Worm (Caenorhabditis elegans) whole organism, young adult: ENCODE results near the gene smk-1.
A peak's percentile ranks its signal among the peaks of the same experiment; 100 is the strongest.
"Not testable (repeated sequence)": the region's sequence is repeated elsewhere in the genome, so short reads cannot be mapped to it uniquely, and the experiment has no call there.

Source experiments
- B0261.1 ChIP-seq: sonication (generic microtip); optimal IDR thresholded peaks from 2 replicates; lab custom pipeline; 2016; ENCODE audit warnings: mild to moderate bottlenecking, missing genetic modification characterization, moderate library complexity, missing compliant biosample characterization
- F22D6.2 ChIP-seq: sonication (generic microtip); optimal IDR thresholded peaks from 2 replicates; lab custom pipeline; 2016; ENCODE audit warnings: mild to moderate bottlenecking, missing genetic modification characterization, missing compliant biosample characterization
- F49E8.2 ChIP-seq: sonication (generic microtip); optimal IDR thresholded peaks from 3 replicates; lab custom pipeline; 2017; ENCODE audit warnings: missing genetic modification characterization, mild to moderate bottlenecking, missing compliant biosample characterization, antibody characterized with exemption, moderate library complexity; ENCODE audit not compliant: insufficient read depth
- F52B5.7 ChIP-seq: sonication (generic microtip); optimal IDR thresholded peaks from 2 replicates; lab custom pipeline; 2016; ENCODE audit warnings: mild to moderate bottlenecking, missing genetic modification characterization, missing compliant biosample characterization
- F57A8.1 ChIP-seq: fragments of 200-800 bp; sonication (Bioruptor generic); optimal IDR thresholded peaks from 2 replicates; lab custom pipeline; 2018; ENCODE audit warnings: mild to moderate bottlenecking, missing genetic modification characterization, moderate library complexity, missing compliant biosample characterization
- F57C9.4 ChIP-seq: sonication (generic microtip); optimal IDR thresholded peaks from 2 replicates; lab custom pipeline; 2017; ENCODE audit warnings: mild to moderate bottlenecking, missing genetic modification characterization, missing compliant biosample characterization
- K12H6.12 ChIP-seq: fragments of 200-800 bp; sonication (Bioruptor generic); optimal IDR thresholded peaks from 2 replicates; lab custom pipeline; 2018; ENCODE audit warnings: mild to moderate bottlenecking, missing genetic modification characterization, missing compliant biosample characterization
- T07F8.4 ChIP-seq: sonication (generic microtip); optimal IDR thresholded peaks from 2 replicates; lab custom pipeline; 2016; ENCODE audit warnings: mild to moderate bottlenecking, missing genetic modification characterization, moderate library complexity, missing compliant biosample characterization
- Y79H2A.3 ChIP-seq: fragments of 200-800 bp; sonication (Bioruptor generic); conservative IDR thresholded peaks from 2 replicates; pipeline ENCODE4 v1.3.6; 2022; ENCODE audit warnings: missing genetic modification reagents, missing genetic modification characterization, missing compliant biosample characterization
- attf-3 ChIP-seq: fragments of 200-800 bp; sonication (Bioruptor generic); conservative IDR thresholded peaks from 2 replicates; pipeline ENCODE4 v1.3.6; 2022; ENCODE audit warnings: missing genetic modification reagents, missing genetic modification characterization, missing compliant biosample characterization
- attf-5 ChIP-seq: fragments of 200-800 bp; sonication (Bioruptor generic); optimal IDR thresholded peaks from 2 replicates; lab custom pipeline; 2018; ENCODE audit warnings: mild to moderate bottlenecking, missing genetic modification characterization, missing compliant biosample characterization
- bed-2 ChIP-seq: fragments of 200-800 bp; sonication (Bioruptor generic); IDR thresholded peaks from 2 replicates; pipeline ENCODE4 v1.3.6; 2022; ENCODE audit warnings: missing genetic modification reagents, missing genetic modification characterization, missing compliant biosample characterization
- cebp-1 ChIP-seq, 2 experiments: fragments of 200-800 bp in 1 of 2; sonication (Bioruptor generic) in 1 of 2; sonication (generic microtip) in 1 of 2; IDR thresholded peaks in 1 of 2; optimal IDR thresholded peaks in 1 of 2; 2 replicates each; pipeline versions ENCODE4 v1.3.6 to Lab custom; 2017 to 2022; ENCODE audit warnings: missing compliant biosample characterization in 2 of 2, missing genetic modification characterization in 2 of 2, mild to moderate bottlenecking in 1 of 2, missing genetic modification reagents in 1 of 2, moderate library complexity in 1 of 2
- ceh-100 ChIP-seq: fragments of 200-800 bp; sonication (Bioruptor generic); IDR thresholded peaks from 2 replicates; pipeline ENCODE4 v1.3.6; 2022; ENCODE audit warnings: missing genetic modification reagents, missing genetic modification characterization, missing compliant biosample characterization
- ceh-27 ChIP-seq: fragments of 200-800 bp; sonication (Bioruptor generic); optimal IDR thresholded peaks from 2 replicates; lab custom pipeline; 2018; ENCODE audit warnings: mild to moderate bottlenecking, missing genetic modification characterization, moderate library complexity, missing compliant biosample characterization
- ceh-91 ChIP-seq: fragments of 200-800 bp; sonication (Bioruptor generic); IDR thresholded peaks from 2 replicates; pipeline ENCODE4 v1.3.6; 2022; ENCODE audit warnings: missing genetic modification reagents, missing genetic modification characterization, missing compliant biosample characterization
- chd-7 ChIP-seq: sonication (generic microtip); optimal IDR thresholded peaks from 2 replicates; lab custom pipeline; 2016; ENCODE audit warnings: mild to moderate bottlenecking, missing genetic modification characterization, moderate library complexity, missing compliant biosample characterization
- die-1 ChIP-seq: sonication (generic microtip); optimal IDR thresholded peaks from 2 replicates; lab custom pipeline; 2016; ENCODE audit warnings: missing genotype, mild to moderate bottlenecking, missing genetic modification characterization, missing compliant biosample characterization
- dox-1 ChIP-seq: fragments of 200-800 bp; sonication (Bioruptor generic); IDR thresholded peaks from 2 replicates; pipeline ENCODE4 v1.3.6; 2022; ENCODE audit warnings: missing genetic modification reagents, missing genetic modification characterization, missing compliant biosample characterization
- egl-18 ChIP-seq: fragments of 200-800 bp; sonication (Bioruptor generic); IDR thresholded peaks from 2 replicates; pipeline ENCODE4 v1.3.6; 2022; ENCODE audit warnings: missing genetic modification reagents, missing genetic modification characterization, missing compliant biosample characterization
- egl-44 ChIP-seq: fragments of 200-800 bp; sonication (Bioruptor generic); IDR thresholded peaks from 2 replicates; pipeline ENCODE4 v1.3.6; 2022; ENCODE audit warnings: missing genetic modification reagents, missing genetic modification characterization, missing compliant biosample characterization
- hsf-1 ChIP-seq: fragments of 200-800 bp; sonication (Bioruptor generic); IDR thresholded peaks from 2 replicates; pipeline ENCODE4 v1.3.6; 2022; ENCODE audit warnings: missing genetic modification reagents, missing genetic modification characterization, missing compliant biosample characterization
- lsl-1 ChIP-seq: fragments of 200-800 bp; sonication (Bioruptor generic); optimal IDR thresholded peaks from 2 replicates; lab custom pipeline; 2018; ENCODE audit warnings: mild to moderate bottlenecking, missing genetic modification characterization, moderate library complexity, missing compliant biosample characterization
- lsy-27 ChIP-seq: sonication (generic microtip); optimal IDR thresholded peaks from 2 replicates; lab custom pipeline; 2017; ENCODE audit warnings: missing genetic modification characterization, mild to moderate bottlenecking, missing compliant biosample characterization, antibody characterized with exemption, missing genotype, borderline replicate concordance; ENCODE audit not compliant: insufficient read depth
- madf-10 ChIP-seq: sonication (generic microtip); optimal IDR thresholded peaks from 2 replicates; lab custom pipeline; 2016; ENCODE audit warnings: mild to moderate bottlenecking, missing genetic modification characterization, missing compliant biosample characterization
- madf-8 ChIP-seq: fragments of 200-800 bp; sonication (Bioruptor generic); conservative IDR thresholded peaks from 2 replicates; pipeline ENCODE4 v1.3.6; 2022; ENCODE audit warnings: missing genetic modification reagents, missing genetic modification characterization, missing compliant biosample characterization
- nhr-120 ChIP-seq: fragments of 200-800 bp; sonication (Bioruptor generic); IDR thresholded peaks from 2 replicates; pipeline ENCODE4 v1.3.6; 2022; ENCODE audit warnings: missing genetic modification characterization, missing compliant biosample characterization
- nhr-80 ChIP-seq: sonication (generic microtip); optimal IDR thresholded peaks from 2 replicates; lab custom pipeline; 2016; ENCODE audit warnings: missing genetic modification characterization, missing compliant biosample characterization
- rcor-1 ChIP-seq: fragments of 200-800 bp; sonication (Bioruptor generic); IDR thresholded peaks from 2 replicates; pipeline ENCODE4 v1.3.6; 2022; ENCODE audit warnings: missing genetic modification reagents, missing genetic modification characterization, missing compliant biosample characterization
- snpc-4 ChIP-seq, 5 experiments: fragments of 150-350 bp in 1 of 5; sonication (generic microtip) in 4 of 5; optimal IDR thresholded peaks; 2 replicates each; lab custom pipeline; 2014 to 2018; ENCODE audit warnings: missing genetic modification characterization in 5 of 5, missing biosample characterization in 3 of 5, antibody characterized with exemption in 2 of 5, mild to moderate bottlenecking in 2 of 5, missing compliant biosample characterization in 2 of 5, missing genotype in 2 of 5, moderate library complexity in 2 of 5, missing genetic modification reagents in 1 of 5
- xnd-1 ChIP-seq: sonication (generic microtip); optimal IDR thresholded peaks from 2 replicates; lab custom pipeline; 2016; ENCODE audit warnings: missing genotype, missing genetic modification reagents, missing genetic modification characterization, missing compliant biosample characterization
- ztf-18 ChIP-seq: sonication (generic microtip); optimal IDR thresholded peaks from 2 replicates; lab custom pipeline; 2016; ENCODE audit warnings: missing genotype, mild to moderate bottlenecking, missing genetic modification characterization, missing compliant biosample characterization
- ztf-22 ChIP-seq: fragments of 200-800 bp; sonication (Bioruptor generic); optimal IDR thresholded peaks from 2 replicates; lab custom pipeline; 2018; ENCODE audit warnings: mild to moderate bottlenecking, missing genetic modification characterization, moderate library complexity, missing compliant biosample characterization
- ztf-25 ChIP-seq: fragments of 200-800 bp; sonication (Bioruptor generic); IDR thresholded peaks from 2 replicates; pipeline ENCODE4 v1.3.6; 2022; ENCODE audit warnings: missing genetic modification reagents, missing genetic modification characterization, missing compliant biosample characterization
- ztf-28 ChIP-seq: fragments of 200-800 bp; sonication (Bioruptor generic); IDR thresholded peaks from 2 replicates; pipeline ENCODE4 v1.3.6; 2022; ENCODE audit warnings: missing genetic modification reagents, missing genetic modification characterization, missing compliant biosample characterization
- ztf-3 ChIP-seq: fragments of 200-800 bp; sonication (Bioruptor generic); optimal IDR thresholded peaks from 2 replicates; lab custom pipeline; 2018; ENCODE audit warnings: mild to moderate bottlenecking, missing genetic modification characterization, missing compliant biosample characterization

smk-1 gene

ce11 chrV:8574762-8575161 is 32.8 kb upstream of the smk-1 start, which contains the start of gene F25G6.1:
Gene F25G6.1 (plus strand): TSS chrV:8575062.
- not testable (repeated sequence) for TF ChIP-seq rcor-1 (GFP tag; lab: Robert Waterston, UW); ceh-91; lsl-1 (GFP tag; lab: Kevin White, UChicago)

- no peak for TF ChIP-seq madf-10 (tag; lab: Kevin White, UChicago)
- no peak for TF ChIP-seq ztf-22 (GFP tag; lab: Kevin White, UChicago)
- TF ChIP-seq ztf-25 (GFP tag; lab: Robert Waterston, UW): no peak
- TF ChIP-seq F52B5.7 (tag; lab: Kevin White, UChicago): no peak
- TF ChIP-seq attf-3 (GFP tag; lab: Robert Waterston, UW): no peak
- no peak for TF ChIP-seq Y79H2A.3
- no peak for TF ChIP-seq ceh-27 (GFP tag; lab: Kevin White, UChicago)
- TF ChIP-seq madf-8 (GFP tag; lab: Robert Waterston, UW): no peak
Observed at ce11 chrV:8580961-8581360, 26.6 kb upstream of the smk-1 start, which contains the start of gene C10B5.1. Gene C10B5.1 (plus strand): TSS chrV:8581261.

- TF ChIP-seq egl-44 (GFP tag; lab: Robert Waterston, UW) (no peak), hsf-1 (GFP tag; lab: Robert Waterston, UW) (no peak), attf-5 (GFP tag; lab: Kevin White, UChicago) (no peak), nhr-120 (no peak), ztf-28 (no peak), F57A8.1 (GFP tag; lab: Kevin White, UChicago) (no peak), bed-2 (GFP tag; lab: Robert Waterston, UW) (no peak), F57C9.4 (tag; lab: Kevin White, UChicago) (no peak), ceh-100 (GFP tag; lab: Robert Waterston, UW) (no peak), ztf-3 (GFP tag; lab: Kevin White, UChicago) (no peak), F22D6.2 (tag; lab: Kevin White, UChicago) (no peak)
Observed at ce11 chrV:8586472-8586871, 21.1 kb upstream of the smk-1 start.

ce11 chrV:8586920-8587319 is 20.7 kb upstream of the smk-1 start:
- TF ChIP-seq B0261.1 (tag; lab: Kevin White, UChicago) (no peak), ztf-18 (tag; lab: Kevin White, UChicago) (no peak), die-1 (tag; lab: Kevin White, UChicago) (no peak), dox-1 (GFP tag; lab: Robert Waterston, UW) (no peak), F22D6.2 (tag; lab: Kevin White, UChicago) (no peak), egl-44 (GFP tag; lab: Robert Waterston, UW) (no peak), T07F8.4 (tag; lab: Kevin White, UChicago) (no peak), lsy-27 (no peak), egl-18 (no peak), xnd-1 (tag; lab: Kevin White, UChicago) (no peak), snpc-4 (GFP tag; optimal IDR thresholded peaks at IDR 0.05; lab: Kevin White, UChicago) (no peak), snpc-4 (tag; optimal IDR thresholded peaks at IDR 0.05; lab: Kevin White, UChicago) (peak in 1 of 4 experiments; percentile 46), cebp-1 (GFP tag; IDR thresholded peaks at IDR 0.05; lab: Robert Waterston, UW) (no peak), cebp-1 (tag; optimal IDR thresholded peaks at IDR 0.05; lab: Kevin White, UChicago) (no peak), chd-7 (tag; lab: Kevin White, UChicago) (no peak), K12H6.12 (tag; lab: Kevin White, UChicago) (no peak), nhr-80 (peak; percentile 56), F49E8.2 (no peak)
- TF ChIP-seq, all 124 proteins: peak for 2
